Worm (Caenorhabditis elegans) whole organism, L3 larva: ENCODE results near the gene C16C8.26.

Source experiments
- R02D3.7 ChIP-seq: fragments of 150-350 bp; optimal IDR thresholded peaks from 2 replicates; lab custom pipeline; 2014; ENCODE audit warnings: missing biosample characterization, missing genetic modification characterization
- ZK546.5 ChIP-seq: sonication (generic microtip); optimal IDR thresholded peaks from 2 replicates; lab custom pipeline; 2017; ENCODE audit warnings: missing biosample characterization, missing genetic modification characterization
- aly-2 ChIP-seq: fragments of 150-350 bp; optimal IDR thresholded peaks from 2 replicates; lab custom pipeline; 2014; ENCODE audit warnings: missing biosample characterization, missing genetic modification characterization
- ama-1 ChIP-seq: fragments of 150-350 bp; optimal IDR thresholded peaks from 2 replicates; lab custom pipeline; 2018
- ceh-16 ChIP-seq: sonication (generic microtip); optimal IDR thresholded peaks from 2 replicates; lab custom pipeline; 2017; ENCODE audit warnings: missing biosample characterization, missing genetic modification characterization
- ceh-28 ChIP-seq: fragments of 150-350 bp; optimal IDR thresholded peaks from 2 replicates; lab custom pipeline; 2014; ENCODE audit warnings: missing biosample characterization, missing genetic modification reagents, missing genetic modification characterization
- ceh-82 ChIP-seq: fragments of 150-350 bp; optimal IDR thresholded peaks from 2 replicates; lab custom pipeline; 2014; ENCODE audit warnings: missing biosample characterization, missing genetic modification characterization
- ceh-9 ChIP-seq: sonication (generic microtip); optimal IDR thresholded peaks from 2 replicates; lab custom pipeline; 2018; ENCODE audit warnings: missing biosample characterization, missing genetic modification characterization
- daf-12 ChIP-seq: fragments of 150-350 bp; optimal IDR thresholded peaks from 2 replicates; lab custom pipeline; 2014; ENCODE audit warnings: missing biosample characterization, missing genetic modification reagents, missing genetic modification characterization
- egl-27 ChIP-seq: sonication (generic microtip); optimal IDR thresholded peaks from 4 replicates; lab custom pipeline; 2017; ENCODE audit warnings: missing biosample characterization, missing genetic modification reagents, missing genetic modification characterization
- elt-1 ChIP-seq: fragments of 150-350 bp; optimal IDR thresholded peaks from 2 replicates; lab custom pipeline; 2014; ENCODE audit warnings: missing biosample characterization, missing genetic modification characterization
- elt-3 ChIP-seq, 3 experiments: fragments of 150-350 bp in 1 of 3; sonication (generic microtip) in 2 of 3; optimal IDR thresholded peaks; 2 replicates in 2 of 3; 4 replicates in 1 of 3; lab custom pipeline; 2014 to 2017; ENCODE audit warnings: missing biosample characterization in 3 of 3, missing genetic modification characterization in 3 of 3
- fkh-10 ChIP-seq: sonication (generic microtip); optimal IDR thresholded peaks from 2 replicates; lab custom pipeline; 2017; ENCODE audit warnings: missing biosample characterization, missing genetic modification reagents, missing genetic modification characterization
- fkh-2 ChIP-seq: fragments of 150-350 bp; optimal IDR thresholded peaks from 2 replicates; lab custom pipeline; 2014; ENCODE audit warnings: missing biosample characterization, missing genetic modification reagents, missing genetic modification characterization
- fos-1 ChIP-seq: fragments of 150-350 bp; optimal IDR thresholded peaks from 2 replicates; lab custom pipeline; 2014; ENCODE audit warnings: missing biosample characterization, missing genetic modification characterization
- hmg-11 ChIP-seq: sonication (generic microtip); optimal IDR thresholded peaks from 2 replicates; lab custom pipeline; 2016; ENCODE audit warnings: missing genetic modification characterization, missing compliant biosample characterization
- jun-1 ChIP-seq: fragments of 150-350 bp; optimal IDR thresholded peaks from 2 replicates; lab custom pipeline; 2014; ENCODE audit warnings: missing biosample characterization, missing genetic modification reagents, missing genetic modification characterization
- lin-15B ChIP-seq: fragments of 150-350 bp; optimal IDR thresholded peaks from 2 replicates; lab custom pipeline; 2014; ENCODE audit warnings: missing biosample characterization, missing genetic modification characterization
- lin-39 ChIP-seq: fragments of 150-350 bp; optimal IDR thresholded peaks from 2 replicates; lab custom pipeline; 2018; ENCODE audit warnings: missing biosample characterization, missing genetic modification reagents, missing genetic modification characterization
- lsy-12 ChIP-seq: sonication (generic microtip); optimal IDR thresholded peaks from 2 replicates; lab custom pipeline; 2016; ENCODE audit warnings: mild to moderate bottlenecking, missing genetic modification characterization, missing compliant biosample characterization
- mdl-1 ChIP-seq: fragments of 150-350 bp; optimal IDR thresholded peaks from 2 replicates; lab custom pipeline; 2014; ENCODE audit warnings: missing biosample characterization, missing genetic modification characterization
- mml-1 ChIP-seq: fragments of 150-350 bp; sonication (generic microtip); optimal IDR thresholded peaks from 3 replicates; lab custom pipeline; 2014; ENCODE audit warnings: missing biosample characterization, missing genetic modification characterization
- nhr-11 ChIP-seq: fragments of 150-350 bp; optimal IDR thresholded peaks from 2 replicates; lab custom pipeline; 2014; ENCODE audit warnings: missing biosample characterization, missing genetic modification characterization
- nhr-12 ChIP-seq: fragments of 150-350 bp; optimal IDR thresholded peaks from 2 replicates; lab custom pipeline; 2014; ENCODE audit warnings: missing biosample characterization, missing genetic modification characterization
- nhr-23 ChIP-seq: fragments of 150-350 bp; optimal IDR thresholded peaks from 2 replicates; lab custom pipeline; 2014; ENCODE audit warnings: missing biosample characterization, missing genetic modification reagents, missing genetic modification characterization
- nhr-237 ChIP-seq: fragments of 150-350 bp; optimal IDR thresholded peaks from 2 replicates; lab custom pipeline; 2014; ENCODE audit warnings: missing biosample characterization, missing genetic modification characterization
- nhr-25 ChIP-seq: sonication (generic microtip); optimal IDR thresholded peaks from 2 replicates; lab custom pipeline; 2017; ENCODE audit warnings: missing biosample characterization, missing genetic modification characterization
- nhr-67 ChIP-seq: fragments of 150-350 bp; optimal IDR thresholded peaks from 2 replicates; lab custom pipeline; 2014; ENCODE audit warnings: missing biosample characterization, missing genetic modification characterization
- nhr-76 ChIP-seq: fragments of 150-350 bp; sonication (generic microtip); optimal IDR thresholded peaks from 5 replicates; lab custom pipeline; 2014; ENCODE audit warnings: missing biosample characterization, missing genetic modification characterization
- nhr-77 ChIP-seq: fragments of 150-350 bp; optimal IDR thresholded peaks from 2 replicates; lab custom pipeline; 2014; ENCODE audit warnings: missing biosample characterization, missing genetic modification characterization
- pqm-1 ChIP-seq: fragments of 150-350 bp; optimal IDR thresholded peaks from 2 replicates; lab custom pipeline; 2017; ENCODE audit warnings: missing biosample characterization, missing genetic modification characterization, inconsistent platforms
- sea-2 ChIP-seq: fragments of 150-350 bp; sonication (generic microtip); optimal IDR thresholded peaks from 4 replicates; lab custom pipeline; 2014; ENCODE audit warnings: missing biosample characterization, missing genetic modification reagents, missing genetic modification characterization
- skn-1 ChIP-seq: fragments of 150-350 bp; optimal IDR thresholded peaks from 2 replicates; lab custom pipeline; 2014; ENCODE audit warnings: missing biosample characterization, missing genetic modification characterization
- tbx-2 ChIP-seq: sonication (generic microtip); optimal IDR thresholded peaks from 2 replicates; lab custom pipeline; 2016; ENCODE audit warnings: mild to moderate bottlenecking, missing genetic modification characterization, missing compliant biosample characterization
- unc-39 ChIP-seq: sonication (generic microtip); optimal IDR thresholded peaks from 4 replicates; lab custom pipeline; 2017; ENCODE audit warnings: missing biosample characterization, missing genetic modification characterization
- zag-1 ChIP-seq: fragments of 150-350 bp; optimal IDR thresholded peaks from 2 replicates; lab custom pipeline; 2014; ENCODE audit warnings: missing biosample characterization, missing genetic modification characterization
- ztf-11 ChIP-seq: fragments of 150-350 bp; optimal IDR thresholded peaks from 2 replicates; lab custom pipeline; 2014; ENCODE audit warnings: missing biosample characterization, missing genetic modification characterization

Gene C16C8.26

DNA sequence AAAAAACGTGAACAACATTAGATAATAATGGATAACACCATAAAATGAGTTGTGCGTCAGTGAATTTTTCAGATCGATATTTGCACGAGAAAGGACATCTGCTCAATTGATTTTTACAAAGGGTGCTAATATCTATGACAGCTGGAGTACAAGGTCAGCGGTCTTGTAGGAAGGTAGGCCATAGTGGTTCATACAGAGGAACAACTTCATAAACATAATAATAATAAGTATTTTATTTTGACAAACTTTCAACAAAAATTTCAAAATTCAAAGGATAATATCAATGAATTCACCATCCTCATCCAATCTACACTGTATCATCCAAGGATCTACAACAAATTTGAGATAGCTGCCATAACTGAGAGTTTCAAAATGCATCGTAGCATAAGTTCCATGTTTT lies 19.1 kb upstream of the C16C8.26 start, which contains the start of gene fbxb-104:
TSS of gene fbxb-104 (minus strand) at position 101 of the 400 bp plus-strand sequence.
- no peak for TF ChIP-seq sea-2
- TF ChIP-seq nhr-25 (tag; lab: Kevin White, UChicago): no peak
- TF ChIP-seq elt-3 (tag; optimal IDR thresholded peaks at IDR 0.05; lab: Kevin White, UChicago): no peak
- TF ChIP-seq pqm-1 (tag; lab: Kevin White, UChicago): no peak
- TF ChIP-seq nhr-12 (tag; lab: Kevin White, UChicago): no peak
- TF ChIP-seq mdl-1: no peak
- no peak for TF ChIP-seq zag-1 (tag; lab: Kevin White, UChicago)
- TF ChIP-seq fos-1 (tag; lab: Kevin White, UChicago): no peak
- no peak for TF ChIP-seq R02D3.7 (tag; lab: Kevin White, UChicago)
- TF ChIP-seq tbx-2 (tag; lab: Kevin White, UChicago): no peak
- no peak for TF ChIP-seq ceh-16
- no peak for TF ChIP-seq ztf-11
- no peak for TF ChIP-seq ceh-82 (tag; lab: Kevin White, UChicago)
- TF ChIP-seq aly-2: no peak
- no peak for TF ChIP-seq hmg-11 (tag; lab: Kevin White, UChicago)
- TF ChIP-seq jun-1 (tag; lab: Kevin White, UChicago): no peak
- TF ChIP-seq ZK546.5 (tag; lab: Kevin White, UChicago): no peak
- TF ChIP-seq ceh-28 (tag; lab: Kevin White, UChicago): no peak
- no peak for TF ChIP-seq egl-27 (tag; lab: Kevin White, UChicago)
- TF ChIP-seq daf-12 (tag; lab: Kevin White, UChicago): no peak

DNA sequence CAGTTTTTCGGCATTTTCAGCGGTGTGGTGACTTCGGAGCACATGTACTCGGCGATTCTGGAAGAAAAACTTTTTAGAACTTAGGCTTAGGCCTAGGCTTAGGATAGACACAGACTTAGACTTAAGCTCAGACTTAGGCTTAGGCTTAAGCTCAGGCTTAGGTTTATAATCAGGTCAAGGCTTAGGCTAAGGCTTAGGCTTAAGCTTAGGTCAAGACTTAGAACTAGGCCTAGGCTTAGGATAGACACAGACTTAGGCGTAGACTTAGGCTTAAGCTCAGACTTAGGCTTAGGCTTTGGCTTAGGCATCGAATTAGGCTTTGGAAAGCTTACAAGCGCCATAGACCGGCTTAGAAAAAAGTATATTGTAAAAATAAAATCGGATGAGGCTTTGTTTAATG lies 18.4 kb upstream of the C16C8.26 start:
- TF ChIP-seq R02D3.7 (tag; lab: Kevin White, UChicago): no peak
- TF ChIP-seq elt-3 (tag; optimal IDR thresholded peaks at IDR 0.05; lab: Kevin White, UChicago): no peak
- no peak for TF ChIP-seq fkh-2 (tag; lab: Kevin White, UChicago)
- no peak for TF ChIP-seq mdl-1
- no peak for TF ChIP-seq nhr-77 (tag; lab: Kevin White, UChicago)
- no peak for TF ChIP-seq nhr-12 (tag; lab: Kevin White, UChicago)
- no peak for TF ChIP-seq sea-2
- TF ChIP-seq nhr-237 (tag; lab: Kevin White, UChicago): no peak
- no peak for TF ChIP-seq jun-1 (tag; lab: Kevin White, UChicago)
- no peak for TF ChIP-seq skn-1 (tag; lab: Kevin White, UChicago)
- no peak for TF ChIP-seq egl-27 (tag; lab: Kevin White, UChicago)
- no peak for TF ChIP-seq ztf-11
- TF ChIP-seq ama-1: no peak
- TF ChIP-seq ceh-82 (tag; lab: Kevin White, UChicago): no peak
- TF ChIP-seq nhr-76 (tag; lab: Kevin White, UChicago): no peak
- TF ChIP-seq ZK546.5 (tag; lab: Kevin White, UChicago): no peak

- no peak for TF ChIP-seq fkh-10 (GFP tag; lab: Kevin White, UChicago)
- no peak for TF ChIP-seq unc-39 (tag; lab: Kevin White, UChicago)
- TF ChIP-seq tbx-2 (tag; lab: Kevin White, UChicago): no peak
- TF ChIP-seq ceh-9 (tag; lab: Kevin White, UChicago): no peak
- TF ChIP-seq nhr-23: no peak
- TF ChIP-seq aly-2: no peak
- TF ChIP-seq jun-1 (tag; lab: Kevin White, UChicago): no peak
- no peak for TF ChIP-seq nhr-25 (tag; lab: Kevin White, UChicago)
- TF ChIP-seq daf-12 (tag; lab: Kevin White, UChicago): no peak
- no peak for TF ChIP-seq nhr-67 (tag; lab: Kevin White, UChicago)
- no peak for TF ChIP-seq mdl-1
- TF ChIP-seq ceh-16: no peak
- no peak for TF ChIP-seq ztf-11
- TF ChIP-seq lsy-12: no peak
- TF ChIP-seq ceh-82 (tag; lab: Kevin White, UChicago): no peak
- no peak for TF ChIP-seq lin-39
- no peak for TF ChIP-seq nhr-11 (tag; lab: Kevin White, UChicago)
Measured at ce11 chrII:3473744-3474143, 15.6 kb upstream of the C16C8.26 start, which contains the start of gene sdz-32. sdz-32 (plus strand) TSS chrII:3474044.

DNA sequence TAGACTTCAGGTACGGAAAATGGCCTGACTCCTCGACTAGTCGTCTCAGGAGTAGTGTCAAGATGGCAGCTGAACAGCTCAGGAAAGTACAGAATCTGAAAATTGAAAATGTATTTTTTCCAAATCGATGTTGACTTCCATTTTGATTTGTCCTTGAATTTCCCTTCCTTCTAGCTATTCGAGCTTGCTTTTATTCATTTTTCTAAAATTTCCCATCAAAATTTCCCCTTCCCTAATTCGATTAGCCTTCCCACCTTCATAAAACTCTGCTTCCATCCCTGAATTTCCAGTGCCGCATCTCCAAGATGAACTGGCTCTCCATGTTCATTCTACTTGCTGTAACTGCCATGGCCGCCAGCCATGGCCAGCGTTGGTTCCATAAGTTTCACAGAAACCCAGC lies 14.7 kb upstream of the C16C8.26 start, which contains the start of gene Y49F6B.6:
TSS of gene Y49F6B.6 (plus strand) at position 301 of the 400 bp plus-strand sequence.
- TF ChIP-seq mdl-1: no peak
- TF ChIP-seq ceh-28 (tag; lab: Kevin White, UChicago): no peak
- TF ChIP-seq nhr-237 (tag; lab: Kevin White, UChicago): no peak
- TF ChIP-seq elt-1 (tag; lab: Kevin White, UChicago): no peak
- no peak for TF ChIP-seq lin-15B (tag; lab: Kevin White, UChicago)
- no peak for TF ChIP-seq fkh-10 (GFP tag; lab: Kevin White, UChicago)
- no peak for TF ChIP-seq mml-1 (tag; lab: Kevin White, UChicago)
- no peak for TF ChIP-seq egl-27 (tag; lab: Kevin White, UChicago)
